Fruit fly (Drosophila melanogaster): ENCODE data around the gene tal-1A.
A peak's percentile ranks its signal among the peaks of the same experiment; 100 is the strongest.

The tal-1A gene

DNA sequence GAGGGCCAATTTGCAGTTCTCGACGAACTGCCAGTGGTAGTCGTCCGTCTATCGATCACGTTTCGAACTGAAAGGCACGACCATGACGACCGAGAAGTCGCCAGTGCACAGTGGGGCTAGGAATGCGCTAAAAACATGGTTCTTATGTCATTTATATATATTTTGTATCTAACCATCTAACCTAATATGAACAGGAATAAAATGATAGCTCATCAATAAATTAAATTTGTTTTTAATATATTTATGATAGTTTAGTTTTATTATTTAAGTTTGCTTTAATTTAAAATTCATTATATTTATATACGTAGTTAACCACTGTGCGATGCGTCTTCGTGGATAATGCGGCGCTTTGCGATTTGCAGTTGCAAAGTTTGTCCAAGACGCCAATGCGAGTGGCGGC lies 30.7 kb downstream of the tal-1A start (continued):
- TF ChIP-seq dac (GFP tag; optimal IDR thresholded peaks at IDR 0.05) (no peak), salr (GFP tag; optimal IDR thresholded peaks at IDR 0.05) (peak in 1 of 2 experiments; percentile 26), ss (GFP tag; optimal IDR thresholded peaks at IDR 0.05) (no peak), Sox102F (GFP tag; optimal IDR thresholded peaks at IDR 0.05) (peak; percentile 44), CG16779 (tag; optimal IDR thresholded peaks at IDR 0.05) (no peak), CG7368 (GFP tag; optimal IDR thresholded peaks at IDR 0.05) (no peak), CG8119 (GFP tag; IDR thresholded peaks at IDR 0.05) (peak; percentile 65), Eip93F (GFP tag; optimal IDR thresholded peaks at IDR 0.05) (no peak), CG31627 (GFP tag; optimal IDR thresholded peaks at IDR 0.05) (no peak), CG8319 (GFP tag; optimal IDR thresholded peaks at IDR 0.05) (no peak), dsx (GFP tag; optimal IDR thresholded peaks at IDR 0.05; ENCODE audit: poor library complexity, severe bottlenecking) (no peak), CG9139 (GFP tag; optimal IDR thresholded peaks at IDR 0.05) (no peak), OdsH (GFP tag; optimal IDR thresholded peaks at IDR 0.05) (peak; percentile 47), CG3919 (GFP tag; optimal IDR thresholded peaks at IDR 0.05) (peak; percentile 62), Met (GFP tag; optimal IDR thresholded peaks at IDR 0.05) (peak; percentile 49), CG3032 (tag; optimal IDR thresholded peaks at IDR 0.05) (peak; percentile 4), CG32006 (GFP tag; optimal IDR thresholded peaks at IDR 0.05) (peak; percentile 58), cyc (GFP tag; optimal IDR thresholded peaks at IDR 0.05) (peak; percentile 24), lz (GFP tag; optimal IDR thresholded peaks at IDR 0.05) (peak; percentile 4), Eip75B (GFP tag; optimal IDR thresholded peaks at IDR 0.05) (no peak), fkh (GFP tag; optimal IDR thresholded peaks at IDR 0.05) (no peak), CG11902 (GFP tag; optimal IDR thresholded peaks at IDR 0.05) (no peak), CG6163 (GFP tag; IDR thresholded peaks at IDR 0.05) (peak; percentile 61; the same call in 2 of the 3 replicates), CG34406 (GFP tag; optimal IDR thresholded peaks at IDR 0.05) (peak; percentile 23), CG6854 (GFP tag; optimal IDR thresholded peaks at IDR 0.05) (no peak), achi (GFP tag; optimal IDR thresholded peaks at IDR 0.05) (peak; percentile 57), CG4318 (GFP tag; optimal IDR thresholded peaks at IDR 0.05) (peak; percentile 4), Smox (GFP tag; optimal IDR thresholded peaks at IDR 0.05) (peak; percentile 35)

DNA sequence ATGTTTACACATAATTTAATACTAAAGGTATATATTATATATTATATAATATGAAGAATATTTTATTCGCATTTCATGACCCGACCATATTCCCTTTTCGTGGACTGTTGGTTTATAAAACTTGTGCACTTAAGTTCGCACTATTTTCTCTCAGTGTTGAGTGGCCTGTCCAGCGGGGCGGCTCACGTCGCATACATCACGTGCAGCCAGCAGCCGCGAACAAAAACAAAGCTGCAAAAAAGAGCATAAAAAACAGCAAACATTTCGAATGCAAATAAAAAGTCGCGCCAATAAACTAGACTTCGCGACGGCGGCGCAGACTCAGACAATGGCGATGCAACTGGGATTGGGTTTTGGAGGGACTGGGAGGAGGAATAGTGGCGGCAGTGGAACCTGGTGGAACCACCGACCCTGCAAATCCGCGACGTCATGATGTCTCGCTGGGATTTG lies 32.4 kb downstream of the tal-1A start:
- TF ChIP-seq CG6163 (GFP tag; IDR thresholded peaks at IDR 0.05) (peak; percentile 94), fkh (GFP tag; optimal IDR thresholded peaks at IDR 0.05) (no peak), ss (GFP tag; optimal IDR thresholded peaks at IDR 0.05) (peak; percentile 92 to 95), topi (GFP tag; optimal IDR thresholded peaks at IDR 0.05) (peak; percentile 54), CG7368 (GFP tag; optimal IDR thresholded peaks at IDR 0.05) (peak; percentile 53), OdsH (GFP tag; optimal IDR thresholded peaks at IDR 0.05) (peak; percentile 86), pdm3 (GFP tag; optimal IDR thresholded peaks at IDR 0.05) (peak; percentile 55), CG1621 (tag; optimal IDR thresholded peaks at IDR 0.05) (peak; percentile 87), vri (GFP tag; optimal IDR thresholded peaks at IDR 0.05) (peak; percentile 48), fd59A (GFP tag; optimal IDR thresholded peaks at IDR 0.05) (peak; percentile 75), dsx (GFP tag; optimal IDR thresholded peaks at IDR 0.05; ENCODE audit: poor library complexity, severe bottlenecking) (peak; percentile 86), CG10669 (GFP tag; optimal IDR thresholded peaks at IDR 0.05) (peak; percentile 81), acj6 (GFP tag; optimal IDR thresholded peaks at IDR 0.05) (peak; percentile 81), Hr4 (GFP tag; optimal IDR thresholded peaks at IDR 0.05) (peak; percentile 87), Ets21C (GFP tag; optimal IDR thresholded peaks at IDR 0.05) (no peak), CG11294 (GFP tag; IDR thresholded peaks at IDR 0.05) (0 out of 2 replicates have a peak, but pooled peaks have one; percentile 24), Sox14 (GFP tag; optimal IDR thresholded peaks at IDR 0.05) (peak; percentile 53), fd85E (GFP tag; optimal IDR thresholded peaks at IDR 0.05) (no peak), CG34406 (GFP tag; optimal IDR thresholded peaks at IDR 0.05) (peak; percentile 82), lz (GFP tag; optimal IDR thresholded peaks at IDR 0.05) (peak; percentile 49), salr (GFP tag; optimal IDR thresholded peaks at IDR 0.05) (peak; percentile 67 to 86), CG3919 (GFP tag; optimal IDR thresholded peaks at IDR 0.05) (peak; percentile 78), achi (GFP tag; optimal IDR thresholded peaks at IDR 0.05) (peak; percentile 90), CG11902 (GFP tag; optimal IDR thresholded peaks at IDR 0.05) (peak; percentile 39), CG16779 (tag; optimal IDR thresholded peaks at IDR 0.05) (peak; percentile 84), net (GFP tag; optimal IDR thresholded peaks at IDR 0.05) (peak; percentile 80), svp (GFP tag) (peak; percentile 77), dac (GFP tag; optimal IDR thresholded peaks at IDR 0.05) (peak; percentile 86), Eip93F (GFP tag; optimal IDR thresholded peaks at IDR 0.05) (peak; percentile 7), CG3032 (tag; optimal IDR thresholded peaks at IDR 0.05) (peak; percentile 88), Sox15 (GFP tag; optimal IDR thresholded peaks at IDR 0.05) (peak; percentile 67), Ets96B (tag; optimal IDR thresholded peaks at IDR 0.05) (peak; percentile 89), CG8119 (GFP tag; IDR thresholded peaks at IDR 0.05) (peak; percentile 95), CG8632 (GFP tag; optimal IDR thresholded peaks at IDR 0.05) (peak; percentile 80), esn (GFP tag; optimal IDR thresholded peaks at IDR 0.05) (peak; percentile 72), Eip75B (GFP tag; optimal IDR thresholded peaks at IDR 0.05) (peak; percentile 69), eg (GFP tag; IDR thresholded peaks at IDR 0.05) (peak; percentile 89)

All from whole organism, prepupa.